Fruit fly (Drosophila melanogaster) ovary, adult (tissue): Measurements from ENCODE around the gene CG5828.

Experiments used
- CG17801 ChIP-seq: fragments of 200-800 bp; optimal IDR thresholded peaks from 2 replicates; lab custom pipeline; 2019; ENCODE audit warnings: missing biosample characterization, mild to moderate bottlenecking, missing genetic modification characterization, moderate library complexity; ENCODE audit not compliant: partially characterized antibody

Gene CG5828

dm6 chr2L:5092992-5093695, 632 bp upstream of the CG5828 start, which contains the start of gene Pgant5:
Gene Pgant5, minus strand, starts transcription at chr2L:5093592.
- peak; percentile 47 for TF ChIP-seq CG17801 (GFP tag; lab: Kevin White, UChicago)

dm6 chr2L:5095350-5095962, 1.7 kb downstream of the CG5828 start:
- TF ChIP-seq CG17801 (GFP tag; lab: Kevin White, UChicago) = peak; percentile 68

- TF ChIP-seq CG17801 (GFP tag; lab: Kevin White, UChicago) = peak; percentile 5
These were observed 2.4 kb downstream of the CG5828 start, which contains the start of gene CG4230 for dm6 chr2L:5096222-5096621. Gene CG4230, plus strand, starts transcription at chr2L:5096227.

- TF ChIP-seq CG17801 (GFP tag; lab: Kevin White, UChicago) = no peak
These were observed 3.0 kb downstream of the CG5828 start for dm6 chr2L:5096761-5097160.

dm6 chr2L:5099790-5100360, 6.1 kb downstream of the CG5828 start, which contains the start of gene ND-13A:
Gene ND-13A, minus strand, starts transcription at chr2L:5100288.
- TF ChIP-seq CG17801 (GFP tag; lab: Kevin White, UChicago) = no peak

dm6 chr2L:5100577-5100976, 6.8 kb downstream of the CG5828 start, which contains the start of gene Msp300:
Gene Msp300, plus strand, starts transcription at chr2L:5100877.
- TF ChIP-seq CG17801 (GFP tag; lab: Kevin White, UChicago) = no peak

- TF ChIP-seq CG17801 (GFP tag; lab: Kevin White, UChicago) = no peak
These were observed 10.0 kb downstream of the CG5828 start for dm6 chr2L:5103733-5104132.

dm6 chr2L:5107626-5108272, 14.0 kb downstream of the CG5828 start:
- TF ChIP-seq CG17801 (GFP tag; lab: Kevin White, UChicago) = peak; percentile 92

dm6 chr2L:5108273-5108653, 14.5 kb downstream of the CG5828 start:
- no peak for TF ChIP-seq CG17801 (GFP tag; lab: Kevin White, UChicago)

- no peak for TF ChIP-seq CG17801 (GFP tag; lab: Kevin White, UChicago)
These were observed 15.3 kb downstream of the CG5828 start for dm6 chr2L:5109059-5109458.

dm6 chr2L:5111261-5111922, 17.6 kb downstream of the CG5828 start:
- no peak for TF ChIP-seq CG17801 (GFP tag; lab: Kevin White, UChicago)

- no peak for TF ChIP-seq CG17801 (GFP tag; lab: Kevin White, UChicago)
These were observed 19.8 kb downstream of the CG5828 start for dm6 chr2L:5113480-5114118.

dm6 chr2L:5114879-5115278, 21.1 kb downstream of the CG5828 start:
- no peak for TF ChIP-seq CG17801 (GFP tag; lab: Kevin White, UChicago)

- no peak for TF ChIP-seq CG17801 (GFP tag; lab: Kevin White, UChicago)
These were observed 22.7 kb downstream of the CG5828 start for dm6 chr2L:5116489-5116888.
